Fruit fly (Drosophila melanogaster) whole organism, adult: Measurements from ENCODE around the gene aralar1.

Experiments
- CG11617 ChIP-seq: fragments of 200-800 bp; sonication (Bioruptor generic); optimal IDR thresholded peaks from 2 replicates; lab custom pipeline; 2017; ENCODE audit warnings: mild to moderate bottlenecking, missing biosample characterization, missing genetic modification reagents, missing genetic modification characterization
- CG12768 ChIP-seq: fragments of 200-800 bp; sonication (Bioruptor generic); optimal IDR thresholded peaks from 2 replicates; lab custom pipeline; 2017; ENCODE audit warnings: missing biosample characterization, missing genetic modification characterization, mild to moderate bottlenecking, moderate library complexity, missing genetic modification reagents
- CG14711 ChIP-seq: fragments of 200-800 bp; sonication (Bioruptor generic); optimal IDR thresholded peaks from 2 replicates; lab custom pipeline; 2018; ENCODE audit warnings: missing biosample characterization, mild to moderate bottlenecking, missing genetic modification characterization, moderate library complexity
- CG1620 ChIP-seq: fragments of 200-800 bp; sonication (Bioruptor generic); optimal IDR thresholded peaks from 2 replicates; lab custom pipeline; 2016; ENCODE audit warnings: missing biosample characterization, missing genetic modification characterization
- CG33017 ChIP-seq: fragments of 200-800 bp; sonication (Bioruptor generic); optimal IDR thresholded peaks from 2 replicates; lab custom pipeline; 2018; ENCODE audit warnings: missing biosample characterization, mild to moderate bottlenecking, missing genetic modification characterization, moderate library complexity
- CG7101 ChIP-seq: fragments of 200-800 bp; sonication (Bioruptor generic); optimal IDR thresholded peaks from 2 replicates; lab custom pipeline; 2018; ENCODE audit warnings: missing biosample characterization, mild to moderate bottlenecking, missing genetic modification characterization, moderate library complexity
- bab1 ChIP-seq: fragments of 200-800 bp; sonication (Bioruptor generic); optimal IDR thresholded peaks from 3 replicates; lab custom pipeline; 2019; ENCODE audit warnings: missing biosample characterization, mild to moderate bottlenecking, missing genetic modification characterization, moderate library complexity
- cic ChIP-seq: fragments of 200-800 bp; sonication (Bioruptor generic); optimal IDR thresholded peaks from 2 replicates; lab custom pipeline; 2017; ENCODE audit warnings: missing biosample characterization, mild to moderate bottlenecking, missing genetic modification characterization, moderate library complexity
- cnc ChIP-seq, 2 experiments: fragments of >200 bp; optimal IDR thresholded peaks; 2 replicates each; lab custom pipeline; 2017
- kay ChIP-seq: fragments of 200-800 bp; sonication (Bioruptor generic); peaks from one replicate; lab custom pipeline; 2016; ENCODE audit warnings: missing biosample characterization, missing genetic modification characterization, borderline replicate concordance
- tj ChIP-seq: fragments of 200-800 bp; sonication (Bioruptor generic); optimal IDR thresholded peaks from 3 replicates; lab custom pipeline; 2017; ENCODE audit warnings: missing biosample characterization, mild to moderate bottlenecking, missing genetic modification characterization, moderate library complexity

- TF ChIP-seq kay (GFP tag; lab: Kevin White, UChicago) (peak; percentile 74), bab1 (peak; percentile 18), CG12768 (GFP tag; lab: Kevin White, UChicago) (no peak), cnc (optimal IDR thresholded peaks at IDR 0.05; lab: Kevin White, UChicago) (no peak), CG33017 (tag; lab: Kevin White, UChicago) (no peak), CG7101 (tag; lab: Kevin White, UChicago) (no peak), CG14711 (tag; lab: Kevin White, UChicago) (no peak), CG1620 (GFP tag; lab: Kevin White, UChicago) (no peak), tj (GFP tag; lab: Kevin White, UChicago) (peak; percentile 30), CG11617 (peak; percentile 7), cic (GFP tag; lab: Kevin White, UChicago) (no peak)
These were observed 10.3 kb upstream of the aralar1 start, which contains the start of gene PH4alphaEFB for dm6 chr3R:30465775-30466494.
